Fruit fly (Drosophila melanogaster): Measurements from ENCODE around the gene ifc.

dm6 chr2L:5999247-5999646 lies 13.1 kb downstream of the ifc start, which contains the start of gene Kdm5:
- TF ChIP-seq CG32006 (GFP tag; optimal IDR thresholded peaks at IDR 0.05) (no peak), CG8319 (GFP tag; optimal IDR thresholded peaks at IDR 0.05) (no peak), cyc (GFP tag; optimal IDR thresholded peaks at IDR 0.05) (no peak), svp (GFP tag) (peak; percentile 96), CG34406 (GFP tag; optimal IDR thresholded peaks at IDR 0.05) (no peak), CG15336 (GFP tag; IDR thresholded peaks at IDR 0.05) (peak; percentile 45; the same call in 1 of the 2 replicates), CG11902 (GFP tag; optimal IDR thresholded peaks at IDR 0.05) (no peak), CG3032 (tag; optimal IDR thresholded peaks at IDR 0.05) (no peak), Met (GFP tag; optimal IDR thresholded peaks at IDR 0.05) (peak; percentile 17), Eip78C (GFP tag) (peak; percentile 43), CG6276 (GFP tag; optimal IDR thresholded peaks at IDR 0.05) (no peak), OdsH (GFP tag; optimal IDR thresholded peaks at IDR 0.05) (no peak), Gug (GFP tag; IDR thresholded peaks at IDR 0.05) (no peak), CG16779 (tag; optimal IDR thresholded peaks at IDR 0.05) (no peak)
